Worm (Caenorhabditis elegans): ENCODE measurements around the gene mrpl-48.

- TF ChIP-seq dao-5 (tag; optimal IDR thresholded peaks at IDR 0.05): no peak
- TF ChIP-seq him-1 (tag; optimal IDR thresholded peaks at IDR 0.05): no peak
These were observed 25.9 kb downstream of the mrpl-48 start for ce11 chrV:5619372-5619771.
